Worm (Caenorhabditis elegans): ENCODE data around the gene marg-1.

The marg-1 gene

DNA sequence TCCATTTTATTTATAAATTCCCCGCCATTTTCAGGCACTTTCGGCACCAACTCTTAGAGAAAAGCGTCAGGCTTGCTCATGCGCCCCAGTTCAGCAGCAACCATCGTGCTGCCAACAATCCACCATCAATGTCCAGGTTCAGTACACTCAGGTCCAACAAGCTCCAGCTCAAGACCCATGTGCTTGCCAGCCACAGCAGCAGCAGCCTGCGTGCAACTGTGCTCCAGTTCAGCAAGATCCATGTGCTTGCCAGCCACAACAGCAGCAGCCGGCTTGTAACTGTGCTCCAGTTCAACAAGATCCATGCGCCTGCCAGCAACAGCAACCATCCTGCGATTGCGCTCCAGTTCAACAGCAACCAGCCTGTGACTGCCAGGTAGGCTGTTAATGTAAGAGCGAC, 17.3 kb upstream of the marg-1 start:
- TF ChIP-seq mxl-3 (GFP tag; optimal IDR thresholded peaks at IDR 0.05): no peak
- peak; percentile 64 for TF ChIP-seq set-16 (GFP tag; IDR thresholded peaks at IDR 0.05)

DNA sequence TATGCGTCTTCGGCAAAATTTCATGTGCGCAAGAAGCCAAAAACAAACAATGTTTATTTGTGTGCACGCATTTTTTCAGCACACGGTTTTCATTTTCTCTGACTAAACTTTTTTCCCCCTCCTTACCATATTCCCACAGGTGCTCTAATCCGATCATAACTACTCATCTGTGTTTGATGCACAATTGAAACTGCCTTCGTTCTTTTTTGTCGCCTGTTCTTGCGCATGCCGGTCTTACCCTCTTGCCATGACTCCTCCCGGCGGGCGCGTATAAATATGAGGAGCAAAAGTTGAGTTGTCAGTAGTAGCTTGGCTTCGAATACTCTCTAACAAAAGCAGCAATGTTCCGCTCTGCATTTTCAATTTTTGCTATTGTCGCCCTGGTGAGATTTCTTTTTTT, 16.9 kb upstream of the marg-1 start, which contains the start of gene abu-10:
TSS of gene abu-10 (plus strand) at position 301 of the 400 bp plus-strand sequence.
- TF ChIP-seq egl-27 (tag; optimal IDR thresholded peaks at IDR 0.05): no peak
- TF ChIP-seq set-16 (GFP tag; IDR thresholded peaks at IDR 0.05): no peak
- TF ChIP-seq nhr-42 (GFP tag; IDR thresholded peaks at IDR 0.05): no peak
- no peak for TF ChIP-seq zip-2 (tag; optimal IDR thresholded peaks at IDR 0.05)
- TF ChIP-seq pha-4 (GFP tag; IDR thresholded peaks at IDR 0.05): no peak
- no peak for TF ChIP-seq pha-4 (tag; optimal IDR thresholded peaks at IDR 0.05)
- TF ChIP-seq duxl-1 (tag; optimal IDR thresholded peaks at IDR 0.05; ENCODE audit: poor library complexity): no peak
- no peak for TF ChIP-seq madf-5 (GFP tag; IDR thresholded peaks at IDR 0.05)
- no peak for TF ChIP-seq dve-1 (tag; optimal IDR thresholded peaks at IDR 0.05; ENCODE audit: insufficient read depth)
- no peak for TF ChIP-seq lin-13 (GFP tag; optimal IDR thresholded peaks at IDR 0.05)
- TF ChIP-seq dmd-8 (GFP tag; IDR thresholded peaks at IDR 0.05): no peak
- TF ChIP-seq ceh-32 (tag; optimal IDR thresholded peaks at IDR 0.05; ENCODE audit: poor library complexity): no peak
- no peak for TF ChIP-seq zip-11 (GFP tag; IDR thresholded peaks at IDR 0.05)
- TF ChIP-seq nhr-237 (tag; optimal IDR thresholded peaks at IDR 0.05): no peak
- TF ChIP-seq hmg-1.1 (GFP tag; IDR thresholded peaks at IDR 0.05): no peak
- TF ChIP-seq hif-1 (tag; optimal IDR thresholded peaks at IDR 0.05): no peak
- no peak for TF ChIP-seq lin-39 (tag; optimal IDR thresholded peaks at IDR 0.05)
- no peak for TF ChIP-seq nhr-25 (tag; optimal IDR thresholded peaks at IDR 0.05; ENCODE audit: borderline replicate concordance, insufficient read depth)
- TF ChIP-seq arid-1 (GFP tag; conservative IDR thresholded peaks at IDR 0.05): no peak
- no peak for TF ChIP-seq ceh-62 (tag; optimal IDR thresholded peaks at IDR 0.05)
- no peak for TF ChIP-seq pqm-1 (tag; optimal IDR thresholded peaks at IDR 0.05)

DNA sequence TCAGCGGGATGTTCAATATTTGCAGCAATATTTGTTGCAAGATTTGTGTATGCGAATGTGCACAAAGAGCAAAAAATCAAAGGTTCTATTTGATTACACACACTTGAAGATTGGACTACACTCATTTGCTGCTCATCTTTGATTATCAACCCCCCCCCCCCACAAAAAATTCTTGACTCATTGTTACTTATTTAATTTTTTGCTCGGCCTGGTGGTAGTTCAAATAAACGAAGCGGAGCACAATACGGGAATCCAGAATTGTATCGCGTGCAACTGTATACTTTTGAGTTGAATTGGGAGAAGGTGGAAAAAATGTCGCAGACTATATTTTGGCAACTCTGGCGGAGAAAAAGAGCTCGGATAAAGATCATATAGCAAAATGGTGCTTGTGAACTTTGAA, 14.7 kb upstream of the marg-1 start, which contains the start of gene F35A5.5:
TSS of gene F35A5.5 (minus strand) at position 101 of the 400 bp plus-strand sequence.
- TF ChIP-seq vab-7 (GFP tag; IDR thresholded peaks at IDR 0.05) (no peak), snpc-1.2 (GFP tag; IDR thresholded peaks at IDR 0.05) (no peak), ceh-82 (tag; optimal IDR thresholded peaks at IDR 0.05) (no peak)

DNA sequence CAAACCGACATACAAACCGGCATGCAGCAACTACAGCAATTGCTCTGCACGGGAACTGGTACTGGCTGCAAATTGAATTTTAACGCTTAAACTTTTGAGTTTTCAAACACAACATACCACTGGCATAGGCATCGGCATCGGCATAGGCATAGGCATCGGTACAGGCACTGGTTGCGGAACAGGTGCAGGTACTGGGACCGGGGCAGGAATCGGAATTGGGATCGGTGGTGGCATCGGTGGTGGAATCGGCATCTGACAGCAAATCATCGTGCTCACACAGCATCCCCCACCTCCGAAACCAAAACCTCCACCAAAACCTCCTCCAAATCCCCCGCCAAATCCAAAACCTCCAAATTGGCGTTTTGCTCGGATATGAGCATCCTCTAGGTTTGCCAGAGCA, 13.2 kb upstream of the marg-1 start:
- TF ChIP-seq hmg-1.1 (GFP tag; IDR thresholded peaks at IDR 0.05): no peak
- peak; percentile 29 for TF ChIP-seq aha-1 (tag)
- TF ChIP-seq F26F4.8 (GFP tag; conservative IDR thresholded peaks at IDR 0.05): no peak
- TF ChIP-seq spr-3 (GFP tag; optimal IDR thresholded peaks at IDR 0.05): no peak
- TF ChIP-seq snpc-4 (tag; optimal IDR thresholded peaks at IDR 0.05): no peak
- TF ChIP-seq vab-7 (GFP tag; IDR thresholded peaks at IDR 0.05): no peak
- TF ChIP-seq nhr-6 (tag; optimal IDR thresholded peaks at IDR 0.05): no peak
- peak; percentile 65; the same call in 1 of the 2 replicates for TF ChIP-seq set-16 (GFP tag; IDR thresholded peaks at IDR 0.05)
- no peak for TF ChIP-seq dmd-8 (GFP tag; IDR thresholded peaks at IDR 0.05)
- peak; percentile 57; the same call in 1 of the 2 replicates for TF ChIP-seq egl-43 (GFP tag; IDR thresholded peaks at IDR 0.05)
- no peak for TF ChIP-seq R02D3.7 (tag; optimal IDR thresholded peaks at IDR 0.05)

DNA sequence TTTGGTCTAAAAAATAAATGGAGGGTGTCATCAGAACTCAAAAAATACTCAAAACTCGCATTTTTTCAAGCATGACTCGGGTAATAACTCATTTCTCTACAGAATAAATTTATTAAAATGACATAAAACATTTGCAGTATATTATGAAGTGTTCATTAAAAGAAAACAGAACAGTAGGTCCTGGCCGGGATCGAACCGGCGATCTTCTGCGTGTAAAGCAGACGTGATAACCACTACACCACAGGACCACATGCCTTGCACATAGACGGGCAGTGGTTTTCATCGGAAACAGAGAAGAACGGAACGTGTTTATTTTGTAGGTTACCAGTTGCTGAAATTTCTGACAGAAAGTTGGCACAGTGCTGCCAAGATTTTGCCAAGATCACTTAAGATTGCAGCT, 12.4 kb upstream of the marg-1 start:
- no peak for TF ChIP-seq nhr-237 (tag; optimal IDR thresholded peaks at IDR 0.05)
- TF ChIP-seq attf-4 (tag; optimal IDR thresholded peaks at IDR 0.05): no peak
- peak; percentile 74; the same call in 1 of the 2 replicates for TF ChIP-seq lin-1 (GFP tag; IDR thresholded peaks at IDR 0.05)
- TF ChIP-seq nhr-42 (GFP tag; IDR thresholded peaks at IDR 0.05): no peak
- TF ChIP-seq mdl-1 (tag; optimal IDR thresholded peaks at IDR 0.05): no peak
- TF ChIP-seq ZK546.5 (tag; optimal IDR thresholded peaks at IDR 0.05): no peak
- no peak for TF ChIP-seq lin-15B (tag; optimal IDR thresholded peaks at IDR 0.05)
- TF ChIP-seq skn-1 (tag; optimal IDR thresholded peaks at IDR 0.05): no peak
- no peak for TF ChIP-seq egl-27 (tag; optimal IDR thresholded peaks at IDR 0.05)
- no peak for TF ChIP-seq jun-1 (tag; optimal IDR thresholded peaks at IDR 0.05)
- TF ChIP-seq aly-2 (tag; optimal IDR thresholded peaks at IDR 0.05): no peak
- no peak for TF ChIP-seq nhr-77 (tag; optimal IDR thresholded peaks at IDR 0.05)
- peak; percentile 42 for TF ChIP-seq F49E8.2 (tag; optimal IDR thresholded peaks at IDR 0.05; ENCODE audit: borderline replicate concordance)
- peak; percentile 83 for TF ChIP-seq snpc-1.2 (GFP tag; IDR thresholded peaks at IDR 0.05)
- TF ChIP-seq ceh-62 (tag; optimal IDR thresholded peaks at IDR 0.05): no peak
- peak; percentile 7 for TF ChIP-seq rbr-2 (tag; optimal IDR thresholded peaks at IDR 0.05)
- no peak; the same call in 1 of the 2 replicates for TF ChIP-seq lin-38 (GFP tag; IDR thresholded peaks at IDR 0.05)
- TF ChIP-seq ceh-20 (GFP tag; IDR thresholded peaks at IDR 0.05): 0 out of 2 replicates have a peak, but pooled peaks have one; percentile 10
